Fruit fly (Drosophila melanogaster): ENCODE results near the gene Pkc98E.

The Pkc98E gene

dm6 chr3R:29040526-29041195 is 1.7 kb downstream of the Pkc98E start:
- TF ChIP-seq CG5180 (GFP tag; optimal IDR thresholded peaks at IDR 0.05) (no peak), Nf-YC (tag; optimal IDR thresholded peaks at IDR 0.05) (no peak), CG3163 (GFP tag; optimal IDR thresholded peaks at IDR 0.05) (no peak), Abd-B (GFP tag; optimal IDR thresholded peaks at IDR 0.05) (no peak), ewg (GFP tag; optimal IDR thresholded peaks at IDR 0.05) (no peak), Vsx1 (GFP tag; optimal IDR thresholded peaks at IDR 0.05) (no peak), CG1024 (GFP tag; IDR thresholded peaks at IDR 0.05) (no peak), CG2116 (GFP tag; optimal IDR thresholded peaks at IDR 0.05) (peak; percentile 21), CG3995 (GFP tag; optimal IDR thresholded peaks at IDR 0.05) (no peak), Doc2 (GFP tag; IDR thresholded peaks at IDR 0.05) (no peak), HHEX (GFP tag; optimal IDR thresholded peaks at IDR 0.05) (peak; percentile 64), Atf6 (GFP tag; IDR thresholded peaks at IDR 0.05) (peak; percentile 74), Fer2 (tag; optimal IDR thresholded peaks at IDR 0.05) (peak; percentile 0), CG10462 (GFP tag; optimal IDR thresholded peaks at IDR 0.05) (peak; percentile 51), sna (GFP tag; IDR thresholded peaks at IDR 0.05; ENCODE audit: partially characterized antibody) (no peak), CG9609 (GFP tag; optimal IDR thresholded peaks at IDR 0.05) (no peak), CG11696 (GFP tag; IDR thresholded peaks at IDR 0.05) (peak; percentile 85), zen (tag; optimal IDR thresholded peaks at IDR 0.05) (no peak), CG11247 (GFP tag; IDR thresholded peaks at IDR 0.05) (no peak), CG12744 (GFP tag; optimal IDR thresholded peaks at IDR 0.05) (no peak), Mad (GFP tag; optimal IDR thresholded peaks at IDR 0.05) (no peak), CG8388 (GFP tag; optimal IDR thresholded peaks at IDR 0.05) (peak; percentile 58), sima (GFP tag; optimal IDR thresholded peaks at IDR 0.05) (no peak), pan (optimal IDR thresholded peaks at IDR 0.05) (no peak), pan (GFP tag; optimal IDR thresholded peaks at IDR 0.05 in 1 of 2, IDR thresholded peaks at IDR 0.05 in 1 of 2) (peak in 1 of 2 experiments; percentile 44), CG1792 (GFP tag; optimal IDR thresholded peaks at IDR 0.05) (no peak), ERR (GFP tag; optimal IDR thresholded peaks at IDR 0.05) (no peak), crol (GFP tag; IDR thresholded peaks at IDR 0.05) (no peak), hb (GFP tag; IDR thresholded peaks at IDR 0.05; ENCODE audit: partially characterized antibody) (no peak), so (GFP tag; IDR thresholded peaks at IDR 0.05) (0 out of 3 replicates have a peak, but pooled peaks have one; percentile 37), inv (GFP tag; IDR thresholded peaks at IDR 0.05; ENCODE audit: partially characterized antibody) (no peak), CG7963 (GFP tag; IDR thresholded peaks at IDR 0.05; ENCODE audit: partially characterized antibody) (no peak), MTF-1 (GFP tag; optimal IDR thresholded peaks at IDR 0.05; ENCODE audit: borderline replicate concordance) (no peak), lmd (GFP tag; IDR thresholded peaks at IDR 0.05) (peak; percentile 51; the same call in 1 of the 2 replicates), zf30C (GFP tag; optimal IDR thresholded peaks at IDR 0.05) (no peak), H15 (GFP tag; IDR thresholded peaks at IDR 0.05) (no peak), Hsf (GFP tag; optimal IDR thresholded peaks at IDR 0.05) (peak; percentile 32), ci (GFP tag; IDR thresholded peaks at IDR 0.05) (0 out of 3 replicates have a peak, but pooled peaks have one; percentile 7), CG9932 (GFP tag; IDR thresholded peaks at IDR 0.05) (peak; percentile 42; the same call in 1 of the 2 replicates), CG34422 (GFP tag; IDR thresholded peaks at IDR 0.05) (no peak; the same call in 2 of the 3 replicates), btn (GFP tag; optimal IDR thresholded peaks at IDR 0.05) (no peak), Usf (GFP tag; optimal IDR thresholded peaks at IDR 0.05) (no peak), ssp (GFP tag; IDR thresholded peaks at IDR 0.05) (no peak), gro (GFP tag; optimal IDR thresholded peaks at IDR 0.05) (no peak), ap (GFP tag; IDR thresholded peaks at IDR 0.05) (no peak; the same call in 1 of the 2 replicates), jing (GFP tag; optimal IDR thresholded peaks at IDR 0.05) (no peak), Atf3 (GFP tag; optimal IDR thresholded peaks at IDR 0.05) (no peak), CG17186 (GFP tag; optimal IDR thresholded peaks at IDR 0.05) (no peak), CG2889 (GFP tag; IDR thresholded peaks at IDR 0.05) (no peak), twi (tag; optimal IDR thresholded peaks at IDR 0.05) (no peak), gt (GFP tag; IDR thresholded peaks at IDR 0.05) (no peak)
